Worm (Caenorhabditis elegans) whole organism, L4 larva: ENCODE measurements around the gene C25D7.9.

Experiments used
- D1046.2 ChIP-seq: fragments of 200-800 bp; sonication (Bioruptor generic); IDR thresholded peaks from 2 replicates; pipeline ENCODE4 v1.3.6; 2022; ENCODE audit warnings: missing genetic modification characterization, missing compliant biosample characterization
- F10B5.3 ChIP-seq: sonication (generic microtip); optimal IDR thresholded peaks from 2 replicates; lab custom pipeline; 2016; ENCODE audit warnings: mild to moderate bottlenecking, missing genetic modification characterization, missing compliant biosample characterization
- F37D6.2 ChIP-seq: sonication (generic microtip); optimal IDR thresholded peaks from 2 replicates; lab custom pipeline; 2016; ENCODE audit warnings: mild to moderate bottlenecking, missing genetic modification characterization, missing compliant biosample characterization
- F49E8.2 ChIP-seq: sonication (generic microtip); optimal IDR thresholded peaks from 2 replicates; lab custom pipeline; 2016; ENCODE audit warnings: missing compliant biosample characterization, mild to moderate bottlenecking, missing genetic modification characterization, borderline replicate concordance
- R02D3.7 ChIP-seq: fragments of 150-350 bp; sonication (generic microtip); optimal IDR thresholded peaks from 3 replicates; lab custom pipeline; 2014; ENCODE audit warnings: missing biosample characterization, missing genetic modification characterization
- T20F7.1 ChIP-seq: fragments of 200-800 bp; sonication (Bioruptor generic); optimal IDR thresholded peaks from 2 replicates; lab custom pipeline; 2018; ENCODE audit warnings: mild to moderate bottlenecking, missing genetic modification characterization, missing compliant biosample characterization
- Y48G9A.11 ChIP-seq: fragments of 200-800 bp; sonication (Bioruptor generic); IDR thresholded peaks from 2 replicates; pipeline ENCODE4 v1.3.6; 2022; ENCODE audit warnings: missing genetic modification reagents, missing genetic modification characterization, missing compliant biosample characterization
- ZK337.2 ChIP-seq: fragments of 200-800 bp; sonication (Bioruptor generic); IDR thresholded peaks from 2 replicates; pipeline ENCODE4 v1.3.6; 2022; ENCODE audit warnings: missing genetic modification reagents, missing genetic modification characterization, missing compliant biosample characterization
- aha-1 ChIP-seq: fragments of 150-350 bp; peaks from one replicate; lab custom pipeline; 2014; ENCODE audit warnings: missing biosample characterization, missing genetic modification characterization
- aly-2 ChIP-seq: sonication (generic microtip); optimal IDR thresholded peaks from 2 replicates; lab custom pipeline; 2018; ENCODE audit warnings: missing biosample characterization, missing genetic modification characterization
- ama-1 ChIP-seq: fragments of 150-350 bp; optimal IDR thresholded peaks from 2 replicates; lab custom pipeline; 2014; ENCODE audit warnings: inconsistent platforms, mixed read lengths
- arid-1 ChIP-seq: fragments of 200-800 bp; sonication (Bioruptor generic); conservative IDR thresholded peaks from 2 replicates; pipeline ENCODE4 v1.3.6; 2022; ENCODE audit warnings: missing genetic modification reagents, missing genetic modification characterization, missing compliant biosample characterization
- ceh-20 ChIP-seq: fragments of 200-800 bp; sonication (Bioruptor generic); IDR thresholded peaks from 2 replicates; pipeline ENCODE4 v1.3.6; 2022; ENCODE audit warnings: missing genetic modification reagents, missing genetic modification characterization, missing compliant biosample characterization
- ceh-28 ChIP-seq: fragments of 150-350 bp; optimal IDR thresholded peaks from 2 replicates; lab custom pipeline; 2014; ENCODE audit warnings: missing biosample characterization, missing genetic modification reagents, missing genetic modification characterization
- ceh-44 ChIP-seq: fragments of 200-800 bp; sonication (Bioruptor generic); IDR thresholded peaks from 2 replicates; pipeline ENCODE4 v1.3.6; 2022; ENCODE audit warnings: missing genetic modification reagents, missing genetic modification characterization, missing compliant biosample characterization
- ceh-82 ChIP-seq: sonication (generic microtip); optimal IDR thresholded peaks from 2 replicates; lab custom pipeline; 2017; ENCODE audit warnings: missing biosample characterization, missing genetic modification characterization
- ces-1 ChIP-seq: fragments of 150-350 bp; sonication (generic microtip); optimal IDR thresholded peaks from 4 replicates; lab custom pipeline; 2014; ENCODE audit warnings: missing biosample characterization, missing genetic modification reagents, missing genetic modification characterization
- daf-16 ChIP-seq, 3 experiments: sonication (generic microtip); optimal IDR thresholded peaks; 2 replicates each; lab custom pipeline; 2016 to 2017; ENCODE audit warnings: missing genetic modification characterization in 3 of 3, missing genetic modification reagents in 3 of 3, mild to moderate bottlenecking in 2 of 3, missing compliant biosample characterization in 2 of 3, missing biosample characterization in 1 of 3, moderate library complexity in 1 of 3
- dmd-9 ChIP-seq: fragments of 200-800 bp; sonication (Bioruptor generic); IDR thresholded peaks from 2 replicates; pipeline ENCODE4 v1.3.6; 2022; ENCODE audit warnings: missing genetic modification reagents, missing genetic modification characterization, missing compliant biosample characterization
- gei-8 ChIP-seq: fragments of 200-800 bp; sonication (Bioruptor generic); optimal IDR thresholded peaks from 2 replicates; lab custom pipeline; 2018; ENCODE audit warnings: mild to moderate bottlenecking, missing genetic modification characterization, missing compliant biosample characterization
- hif-1 ChIP-seq, 2 experiments: sonication (generic microtip); optimal IDR thresholded peaks; 2 replicates each; lab custom pipeline; 2016 to 2017; ENCODE audit warnings: missing compliant biosample characterization in 2 of 2, missing genetic modification characterization in 2 of 2, missing genetic modification reagents in 2 of 2, missing genotype in 2 of 2, mild to moderate bottlenecking in 1 of 2
- hlh-11 ChIP-seq: fragments of 200-800 bp; sonication (Bioruptor generic); optimal IDR thresholded peaks from 2 replicates; lab custom pipeline; 2018; ENCODE audit warnings: mild to moderate bottlenecking, missing genetic modification characterization, missing compliant biosample characterization
- hmg-1.1 ChIP-seq: fragments of 200-800 bp; sonication (Bioruptor generic); IDR thresholded peaks from 2 replicates; pipeline ENCODE4 v1.3.6; 2022; ENCODE audit warnings: missing genetic modification reagents, missing genetic modification characterization, missing compliant biosample characterization
- lim-7 ChIP-seq: fragments of 200-800 bp; sonication (Bioruptor generic); IDR thresholded peaks from 2 replicates; pipeline ENCODE4 v1.3.6; 2022; ENCODE audit warnings: missing genetic modification characterization, missing compliant biosample characterization
- lin-13 ChIP-seq: fragments of 150-350 bp; optimal IDR thresholded peaks from 2 replicates; lab custom pipeline; 2014; ENCODE audit warnings: missing biosample characterization, missing genetic modification reagents, missing genetic modification characterization
- lin-15B ChIP-seq: fragments of 150-350 bp; sonication (generic microtip); optimal IDR thresholded peaks from 3 replicates; lab custom pipeline; 2014; ENCODE audit warnings: missing biosample characterization, missing genetic modification characterization
- lin-38 ChIP-seq: fragments of 200-800 bp; sonication (Bioruptor generic); IDR thresholded peaks from 2 replicates; pipeline ENCODE4 v1.3.6; 2022; ENCODE audit warnings: missing genetic modification reagents, missing genetic modification characterization, missing compliant biosample characterization
- lsy-2 ChIP-seq, 2 experiments: fragments of 150-350 bp in 1 of 2; sonication (generic microtip) in 1 of 2; optimal IDR thresholded peaks; 2 replicates each; lab custom pipeline; 2014 to 2017; ENCODE audit warnings: missing biosample characterization in 2 of 2, missing genetic modification characterization in 2 of 2
- madf-5 ChIP-seq, 2 experiments: fragments of 200-800 bp; sonication (Bioruptor generic); IDR thresholded peaks; 2 replicates each; pipeline ENCODE4 v1.3.6; 2022; ENCODE audit warnings: missing compliant biosample characterization in 2 of 2, missing genetic modification characterization in 2 of 2
- mdt-29 ChIP-seq: fragments of 200-800 bp; sonication (Bioruptor generic); IDR thresholded peaks from 2 replicates; pipeline ENCODE4 v1.3.6; 2022; ENCODE audit warnings: missing genetic modification reagents, missing genetic modification characterization, missing compliant biosample characterization
- mes-2 ChIP-seq: sonication (generic microtip); optimal IDR thresholded peaks from 2 replicates; lab custom pipeline; 2016; ENCODE audit warnings: missing genotype, mild to moderate bottlenecking, missing genetic modification characterization, missing compliant biosample characterization; ENCODE audit not compliant: poor library complexity, severe bottlenecking
- mxl-3 ChIP-seq: fragments of 200-800 bp; sonication (Bioruptor generic); optimal IDR thresholded peaks from 2 replicates; lab custom pipeline; 2018; ENCODE audit warnings: mild to moderate bottlenecking, missing genetic modification characterization, missing compliant biosample characterization
- nhr-11 ChIP-seq: fragments of 150-350 bp; optimal IDR thresholded peaks from 2 replicates; lab custom pipeline; 2014; ENCODE audit warnings: missing biosample characterization, missing genetic modification characterization
- nhr-111 ChIP-seq: fragments of 200-800 bp; sonication (Bioruptor generic); optimal IDR thresholded peaks from 2 replicates; lab custom pipeline; 2018; ENCODE audit warnings: mild to moderate bottlenecking, missing genetic modification characterization, missing compliant biosample characterization
- nhr-25 ChIP-seq: sonication (generic microtip); optimal IDR thresholded peaks from 2 replicates; lab custom pipeline; 2017; ENCODE audit warnings: missing genetic modification characterization, mild to moderate bottlenecking, missing compliant biosample characterization, antibody characterized with exemption, moderate library complexity, borderline replicate concordance; ENCODE audit not compliant: insufficient read depth
- nhr-28 ChIP-seq: fragments of 150-350 bp; optimal IDR thresholded peaks from 2 replicates; lab custom pipeline; 2014; ENCODE audit warnings: missing biosample characterization, missing genetic modification characterization
- nhr-41 ChIP-seq: fragments of 200-800 bp; sonication (Bioruptor generic); IDR thresholded peaks from 2 replicates; pipeline ENCODE4 v1.3.6; 2022; ENCODE audit warnings: missing genetic modification reagents, missing genetic modification characterization, missing compliant biosample characterization
- nhr-42 ChIP-seq: fragments of 200-800 bp; sonication (Bioruptor generic); IDR thresholded peaks from 2 replicates; pipeline ENCODE4 v1.3.6; 2022; ENCODE audit warnings: missing genetic modification characterization, missing compliant biosample characterization
- nhr-77 ChIP-seq: fragments of 150-350 bp; optimal IDR thresholded peaks from 2 replicates; lab custom pipeline; 2014; ENCODE audit warnings: missing biosample characterization, missing genetic modification characterization
- pha-4 ChIP-seq, 2 experiments: fragments of 150-350 bp in 1 of 2; fragments of 200-800 bp in 1 of 2; sonication (Bioruptor generic) in 1 of 2; IDR thresholded peaks in 1 of 2; optimal IDR thresholded peaks in 1 of 2; 2 replicates each; pipeline versions ENCODE4 v1.3.6 to Lab custom; 2014 to 2022; ENCODE audit warnings: missing genetic modification characterization in 2 of 2, missing genetic modification reagents in 2 of 2, missing biosample characterization in 1 of 2, missing compliant biosample characterization in 1 of 2
- rbr-2 ChIP-seq: sonication (generic microtip); optimal IDR thresholded peaks from 2 replicates; lab custom pipeline; 2016; ENCODE audit warnings: missing genotype, missing genetic modification characterization, missing compliant biosample characterization
- set-16 ChIP-seq: fragments of 200-800 bp; sonication (Bioruptor generic); IDR thresholded peaks from 2 replicates; pipeline ENCODE4 v1.3.6; 2022; ENCODE audit warnings: missing genetic modification reagents, missing genetic modification characterization, missing compliant biosample characterization
- tag-97 ChIP-seq: fragments of 200-800 bp; sonication (Bioruptor generic); IDR thresholded peaks from 2 replicates; pipeline ENCODE4 v1.3.6; 2022; ENCODE audit warnings: missing genetic modification characterization, missing compliant biosample characterization
- tra-1 ChIP-seq: fragments of 200-800 bp; sonication (Bioruptor generic); IDR thresholded peaks from 2 replicates; pipeline ENCODE4 v1.3.6; 2022; ENCODE audit warnings: missing genetic modification reagents, missing genetic modification characterization, missing compliant biosample characterization
- unc-130 ChIP-seq: sonication (generic microtip); optimal IDR thresholded peaks from 2 replicates; lab custom pipeline; 2016; ENCODE audit warnings: missing genetic modification reagents, missing genetic modification characterization, missing compliant biosample characterization
- vab-7 ChIP-seq: fragments of 200-800 bp; sonication (Bioruptor generic); IDR thresholded peaks from 2 replicates; pipeline ENCODE4 v1.3.6; 2022; ENCODE audit warnings: missing genetic modification reagents, missing genetic modification characterization, missing compliant biosample characterization
- zfp-3 ChIP-seq: fragments of 200-800 bp; sonication (Bioruptor generic); conservative IDR thresholded peaks from 2 replicates; pipeline ENCODE4 v1.3.6; 2022; ENCODE audit warnings: missing genetic modification reagents, missing genetic modification characterization, missing compliant biosample characterization
- zip-2 ChIP-seq: fragments of 150-350 bp; optimal IDR thresholded peaks from 2 replicates; lab custom pipeline; 2014; ENCODE audit warnings: missing biosample characterization, missing genetic modification characterization

The C25D7.9 gene

ce11 chrV:15085335-15085800 lies 20.4 kb downstream of the C25D7.9 start, which contains the start of the genes ahsa-1 and C01G10.7:
ahsa-1 (minus strand) TSS chrV:15085385.
C01G10.7 (plus strand) TSS chrV:15085747.
- TF ChIP-seq nhr-111 (GFP tag; lab: Kevin White, UChicago) (no peak), nhr-11 (tag; lab: Kevin White, UChicago) (peak; percentile 66), lin-38 (GFP tag; lab: Robert Waterston, UW) (peak; percentile 99), ZK337.2 (peak; percentile 91), aha-1 (tag; lab: Kevin White, UChicago) (peak; percentile 98), vab-7 (GFP tag; lab: Robert Waterston, UW) (peak; percentile 49; the same call in 1 of the 2 replicates), R02D3.7 (tag; lab: Kevin White, UChicago) (peak; percentile 89), F49E8.2 (tag; lab: Kevin White, UChicago) (peak; percentile 56), nhr-25 (tag; lab: Kevin White, UChicago) (no peak), aly-2 (tag; lab: Kevin White, UChicago) (no peak), nhr-28 (peak; percentile 64), tag-97 (GFP tag; lab: Robert Waterston, UW) (0 out of 2 replicates have a peak, but pooled peaks have one; percentile 12), nhr-42 (GFP tag; lab: Robert Waterston, UW) (peak; percentile 46; the same call in 1 of the 2 replicates), ceh-82 (tag; lab: Kevin White, UChicago) (no peak), ceh-28 (tag; lab: Kevin White, UChicago) (no peak), hif-1 (tag; optimal IDR thresholded peaks at IDR 0.05; lab: Kevin White, UChicago) (peak; percentile 60 to 98), ceh-20 (GFP tag; lab: Robert Waterston, UW) (peak; percentile 67; the same call in 1 of the 2 replicates), dmd-9 (GFP tag; lab: Robert Waterston, UW) (peak; percentile 86), hmg-1.1 (peak; percentile 79), pha-4 (GFP tag; IDR thresholded peaks at IDR 0.05; lab: Robert Waterston, UW) (peak; percentile 54; the same call in 1 of the 2 replicates), pha-4 (tag; optimal IDR thresholded peaks at IDR 0.05; lab: Kevin White, UChicago) (peak; percentile 97), nhr-77 (tag; lab: Kevin White, UChicago) (peak; percentile 88), ceh-44 (GFP tag; lab: Robert Waterston, UW) (peak; percentile 72; the same call in 1 of the 2 replicates), D1046.2 (no peak), unc-130 (GFP tag; lab: Kevin White, UChicago) (peak; percentile 98), hlh-11 (peak; percentile 74), mxl-3 (GFP tag; lab: Kevin White, UChicago) (peak; percentile 19), lin-15B (tag; lab: Kevin White, UChicago) (peak; percentile 91), F10B5.3 (tag; lab: Kevin White, UChicago) (no peak), gei-8 (no peak), rbr-2 (tag; lab: Kevin White, UChicago) (peak; percentile 87), mes-2 (peak; percentile 99), set-16 (no peak), madf-5 (GFP tag; IDR thresholded peaks at IDR 0.05; lab: Robert Waterston, UW) (peak; percentile 45 to 64; a peak in 2 of 4 replicates), arid-1 (GFP tag; lab: Robert Waterston, UW) (0 out of 2 replicates have a peak, but pooled peaks have one; percentile 46), Y48G9A.11 (peak; percentile 82), daf-16 (GFP tag; optimal IDR thresholded peaks at IDR 0.05; lab: Kevin White, UChicago) (peak in 1 of 2 experiments; percentile 72), daf-16 (tag; optimal IDR thresholded peaks at IDR 0.05; lab: Kevin White, UChicago) (no peak), lin-13 (GFP tag; lab: Kevin White, UChicago) (peak; percentile 86), lsy-2 (tag; optimal IDR thresholded peaks at IDR 0.05; lab: Kevin White, UChicago) (peak; percentile 64 to 94), F37D6.2 (tag; lab: Kevin White, UChicago) (peak; percentile 70), tra-1 (peak; percentile 58; the same call in 1 of the 2 replicates), ama-1 (lab: Kevin White, UChicago) (no peak), zip-2 (tag; lab: Kevin White, UChicago) (no peak), nhr-41 (no peak), T20F7.1 (GFP tag; lab: Kevin White, UChicago) (peak; percentile 87), lim-7 (GFP tag; lab: Robert Waterston, UW) (no peak), zfp-3 (GFP tag; lab: Robert Waterston, UW) (0 out of 2 replicates have a peak, but pooled peaks have one; percentile 32), ces-1 (GFP tag; lab: Kevin White, UChicago) (peak; percentile 60), mdt-29 (GFP tag; lab: Robert Waterston, UW) (peak; percentile 52; the same call in 1 of the 2 replicates)
